Fruit fly (Drosophila melanogaster): Measurements from ENCODE around the gene CG9119.
"Not testable (repeated sequence)": the region's sequence is repeated elsewhere in the genome, so short reads cannot be mapped to it uniquely, and the experiment has no call there.

The CG9119 gene

DNA sequence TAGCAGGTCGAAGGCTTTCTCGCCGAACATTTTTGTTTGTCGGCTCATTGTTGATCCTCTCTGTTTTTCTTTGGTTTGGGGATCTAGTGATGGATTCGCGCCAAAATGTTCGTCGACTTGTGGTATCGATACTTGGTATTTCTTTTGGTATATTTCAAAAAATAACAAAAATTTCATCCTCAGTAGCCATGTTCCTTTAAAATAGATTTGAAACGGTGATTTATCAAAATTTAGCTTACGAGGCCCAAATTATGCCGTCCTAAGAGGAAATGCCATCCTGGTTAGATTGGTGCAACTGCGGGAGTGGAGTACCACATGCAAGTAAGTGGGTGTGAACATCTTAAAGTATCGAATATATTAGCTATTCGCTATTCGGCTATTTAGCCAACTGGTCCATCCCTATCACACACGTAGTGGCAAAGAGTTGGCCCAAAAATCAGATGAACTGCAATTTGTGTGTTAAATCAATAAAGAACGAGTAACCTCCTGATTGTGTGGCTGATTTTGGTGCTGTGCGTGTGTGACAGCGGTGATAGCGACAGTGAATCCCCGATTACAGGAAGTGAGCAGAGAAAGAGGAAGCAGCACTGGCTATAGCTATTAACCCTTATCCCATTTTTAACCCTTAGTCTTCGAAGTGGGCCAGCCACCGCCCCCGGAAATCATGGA, 43.2 kb upstream of the CG9119 start, which contains the start of the genes Psf1 and Sac1 (continued):
- TF ChIP-seq CG6254 (GFP tag; optimal IDR thresholded peaks at IDR 0.05), result no peak
- TF ChIP-seq mam (GFP tag; optimal IDR thresholded peaks at IDR 0.05), result peak; percentile 68
- TF ChIP-seq Dref (GFP tag; IDR thresholded peaks at IDR 0.05), result peak; percentile 57
- TF ChIP-seq CG6689 (GFP tag; IDR thresholded peaks at IDR 0.05), result peak; percentile 41; the same call in 1 of the 2 replicates
- peak; percentile 13; the same call in 1 of the 2 replicates for TF ChIP-seq Nf-YA (GFP tag; IDR thresholded peaks at IDR 0.05)
- peak; percentile 87 for TF ChIP-seq sens (GFP tag)
- no peak for TF ChIP-seq CG7963 (GFP tag; IDR thresholded peaks at IDR 0.05; ENCODE audit: partially characterized antibody)
- TF ChIP-seq CG30020 (tag; optimal IDR thresholded peaks at IDR 0.05), result peak; percentile 83

DNA sequence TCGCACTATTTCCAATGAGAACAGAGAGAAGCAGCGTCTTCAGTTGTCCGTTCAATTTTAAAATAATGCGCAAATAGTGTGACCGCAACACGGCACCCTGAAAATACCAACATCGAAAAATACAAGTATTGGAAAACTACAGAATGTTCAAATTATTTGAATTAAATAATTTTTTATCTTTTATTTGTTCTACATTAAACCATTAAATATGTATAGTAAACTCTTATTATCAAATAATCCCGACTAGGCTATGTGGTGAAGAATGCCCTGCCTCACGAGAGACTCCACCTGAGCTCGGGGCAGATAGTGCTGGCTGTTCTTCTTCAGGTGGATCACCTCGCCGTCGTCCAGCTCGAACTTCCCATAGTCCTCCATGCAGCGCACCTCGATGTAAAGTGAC, 42.2 kb upstream of the CG9119 start, which contains the start of gene CG32318:
TSS of gene CG32318 (minus strand) at position 101 of the 400 bp plus-strand sequence.
- TF ChIP-seq CG30403 (GFP tag; optimal IDR thresholded peaks at IDR 0.05); CG14441 (GFP tag; IDR thresholded peaks at IDR 0.05); gcm2 (GFP tag; optimal IDR thresholded peaks at IDR 0.05): not testable (repeated sequence)

dm6 chr3L:1245810-1246209, 41.2 kb upstream of the CG9119 start, which contains the start of gene Klp61F:
TSS of gene Klp61F (minus strand) at chr3L:1245910.
- not testable (repeated sequence) for TF ChIP-seq dysf (GFP tag; IDR thresholded peaks at IDR 0.05); Fer2 (tag; optimal IDR thresholded peaks at IDR 0.05); Ravus (GFP tag; IDR thresholded peaks at IDR 0.05)

- no peak for TF ChIP-seq al (GFP tag; IDR thresholded peaks at IDR 0.05)
- TF ChIP-seq CG17912 (GFP tag; optimal IDR thresholded peaks at IDR 0.05), result no peak
- no peak for TF ChIP-seq Dbx (GFP tag; IDR thresholded peaks at IDR 0.05)
- TF ChIP-seq twi (tag; optimal IDR thresholded peaks at IDR 0.05), result no peak
- no peak for TF ChIP-seq C15 (GFP tag; IDR thresholded peaks at IDR 0.05)
- no peak for TF ChIP-seq nmo (GFP tag; optimal IDR thresholded peaks at IDR 0.05)
- peak; percentile 43 for TF ChIP-seq Deaf1 (tag; optimal IDR thresholded peaks at IDR 0.05)
- TF ChIP-seq Usf (GFP tag; optimal IDR thresholded peaks at IDR 0.05), result no peak
- no peak for TF ChIP-seq mirr (GFP tag; optimal IDR thresholded peaks at IDR 0.05)
- no peak for TF ChIP-seq H15 (GFP tag; IDR thresholded peaks at IDR 0.05)
- TF ChIP-seq bsh (GFP tag; optimal IDR thresholded peaks at IDR 0.05), result no peak
- no peak for TF ChIP-seq fd64A (GFP tag; optimal IDR thresholded peaks at IDR 0.05)
- peak in 1 of 2 experiments; percentile 84 for TF ChIP-seq Pdp1 (GFP tag; optimal IDR thresholded peaks at IDR 0.05)
- TF ChIP-seq CG2875 (GFP tag; optimal IDR thresholded peaks at IDR 0.05), result no peak
- no peak for TF ChIP-seq crc (GFP tag; optimal IDR thresholded peaks at IDR 0.05)
- TF ChIP-seq GATAe (GFP tag; conservative IDR thresholded peaks at IDR 0.05), result no peak
- no peak for TF ChIP-seq CG8388 (GFP tag; optimal IDR thresholded peaks at IDR 0.05)
- TF ChIP-seq CG9609 (GFP tag; optimal IDR thresholded peaks at IDR 0.05), result no peak
- 0 out of 2 replicates have a peak, but pooled peaks have one; percentile 27 for TF ChIP-seq CG11247 (GFP tag; IDR thresholded peaks at IDR 0.05)
These were observed 33.6 kb upstream of the CG9119 start, which contains the start of gene CG9192 for dm6 chr3L:1238219-1238618. TSS of gene CG9192 (minus strand) at chr3L:1238319.

- TF ChIP-seq CG10543 (GFP tag; optimal IDR thresholded peaks at IDR 0.05) (peak; percentile 8), kah (GFP tag; optimal IDR thresholded peaks at IDR 0.05) (peak; percentile 8), da (GFP tag; optimal IDR thresholded peaks at IDR 0.05) (no peak), crc (GFP tag; optimal IDR thresholded peaks at IDR 0.05) (no peak), H15 (GFP tag; IDR thresholded peaks at IDR 0.05) (no peak), Ssrp (tag; optimal IDR thresholded peaks at IDR 0.05) (no peak), CG10654 (GFP tag; optimal IDR thresholded peaks at IDR 0.05) (no peak), sug (tag; optimal IDR thresholded peaks at IDR 0.05) (peak; percentile 65), CG12236 (GFP tag; optimal IDR thresholded peaks at IDR 0.05) (no peak), Deaf1 (tag; optimal IDR thresholded peaks at IDR 0.05) (peak; percentile 70), E2f1 (GFP tag; IDR thresholded peaks at IDR 0.05) (no peak), Nf-YC (tag; optimal IDR thresholded peaks at IDR 0.05) (no peak), aop (GFP tag; IDR thresholded peaks at IDR 0.05) (peak; percentile 16; the same call in 1 of the 2 replicates), esg (GFP tag; conservative IDR thresholded peaks at IDR 0.05) (no peak), cas (GFP tag; IDR thresholded peaks at IDR 0.05) (no peak)
These were observed 30.8 kb upstream of the CG9119 start, which contains the start of gene galene for dm6 chr3L:1235426-1235825. TSS of gene galene (plus strand) at chr3L:1235726.
